Worm (Caenorhabditis elegans) whole organism, L4 larva: Measurements from ENCODE around the gene abt-4.

Experiments
- aly-2 ChIP-seq: sonication (generic microtip); optimal IDR thresholded peaks from 2 replicates; lab custom pipeline; 2018; ENCODE audit warnings: missing biosample characterization, missing genetic modification characterization
- ceh-20 ChIP-seq: fragments of 200-800 bp; sonication (Bioruptor generic); IDR thresholded peaks from 2 replicates; pipeline ENCODE4 v1.3.6; 2022; ENCODE audit warnings: missing genetic modification reagents, missing genetic modification characterization, missing compliant biosample characterization
- ceh-28 ChIP-seq: fragments of 150-350 bp; optimal IDR thresholded peaks from 2 replicates; lab custom pipeline; 2014; ENCODE audit warnings: missing biosample characterization, missing genetic modification reagents, missing genetic modification characterization
- ceh-62 ChIP-seq: sonication (generic microtip); optimal IDR thresholded peaks from 2 replicates; lab custom pipeline; 2017; ENCODE audit warnings: missing biosample characterization, missing genetic modification characterization
- ces-1 ChIP-seq: fragments of 150-350 bp; sonication (generic microtip); optimal IDR thresholded peaks from 4 replicates; lab custom pipeline; 2014; ENCODE audit warnings: missing biosample characterization, missing genetic modification reagents, missing genetic modification characterization
- cey-2 ChIP-seq: sonication (generic microtip); optimal IDR thresholded peaks from 3 replicates; lab custom pipeline; 2017; ENCODE audit warnings: missing genetic modification characterization, mild to moderate bottlenecking, missing compliant biosample characterization, antibody characterized with exemption, borderline replicate concordance; ENCODE audit not compliant: insufficient read depth
- ctbp-1 ChIP-seq: fragments of 200-800 bp; sonication (Bioruptor generic); IDR thresholded peaks from 2 replicates; pipeline ENCODE4 v1.3.6; 2022; ENCODE audit warnings: missing genetic modification reagents, missing genetic modification characterization, missing compliant biosample characterization
- daf-16 ChIP-seq, 3 experiments: sonication (generic microtip); optimal IDR thresholded peaks; 2 replicates each; lab custom pipeline; 2016 to 2017; ENCODE audit warnings: missing genetic modification characterization in 3 of 3, missing genetic modification reagents in 3 of 3, mild to moderate bottlenecking in 2 of 3, missing compliant biosample characterization in 2 of 3, missing biosample characterization in 1 of 3, moderate library complexity in 1 of 3
- dmd-8 ChIP-seq: fragments of 200-800 bp; sonication (Bioruptor generic); IDR thresholded peaks from 2 replicates; pipeline ENCODE4 v1.3.6; 2022; ENCODE audit warnings: missing genetic modification characterization, missing compliant biosample characterization
- dmd-9 ChIP-seq: fragments of 200-800 bp; sonication (Bioruptor generic); IDR thresholded peaks from 2 replicates; pipeline ENCODE4 v1.3.6; 2022; ENCODE audit warnings: missing genetic modification reagents, missing genetic modification characterization, missing compliant biosample characterization
- duxl-1 ChIP-seq: sonication (generic microtip); optimal IDR thresholded peaks from 2 replicates; lab custom pipeline; 2016; ENCODE audit warnings: mild to moderate bottlenecking, missing genetic modification characterization, moderate library complexity, missing compliant biosample characterization; ENCODE audit not compliant: poor library complexity
- dve-1 ChIP-seq: sonication (generic microtip); optimal IDR thresholded peaks from 2 replicates; lab custom pipeline; 2017; ENCODE audit warnings: antibody characterized with exemption, mild to moderate bottlenecking, missing genetic modification characterization, missing compliant biosample characterization; ENCODE audit not compliant: insufficient read depth
- egl-43 ChIP-seq: fragments of 200-800 bp; sonication (Bioruptor generic); IDR thresholded peaks from 2 replicates; pipeline ENCODE4 v1.3.6; 2022; ENCODE audit warnings: missing genetic modification reagents, missing genetic modification characterization, missing compliant biosample characterization
- fkh-10 ChIP-seq: fragments of 150-350 bp; optimal IDR thresholded peaks from 2 replicates; lab custom pipeline; 2014; ENCODE audit warnings: missing biosample characterization, missing genetic modification reagents, missing genetic modification characterization
- fos-1 ChIP-seq: fragments of 150-350 bp; optimal IDR thresholded peaks from 2 replicates; lab custom pipeline; 2014; ENCODE audit warnings: missing biosample characterization, missing genetic modification characterization
- hlh-11 ChIP-seq: fragments of 200-800 bp; sonication (Bioruptor generic); optimal IDR thresholded peaks from 2 replicates; lab custom pipeline; 2018; ENCODE audit warnings: mild to moderate bottlenecking, missing genetic modification characterization, missing compliant biosample characterization
- lir-3 ChIP-seq: sonication (generic microtip); optimal IDR thresholded peaks from 2 replicates; lab custom pipeline; 2016; ENCODE audit warnings: mild to moderate bottlenecking, missing genetic modification characterization, missing compliant biosample characterization
- lsy-2 ChIP-seq, 2 experiments: fragments of 150-350 bp in 1 of 2; sonication (generic microtip) in 1 of 2; optimal IDR thresholded peaks; 2 replicates each; lab custom pipeline; 2014 to 2017; ENCODE audit warnings: missing biosample characterization in 2 of 2, missing genetic modification characterization in 2 of 2
- madf-5 ChIP-seq, 2 experiments: fragments of 200-800 bp; sonication (Bioruptor generic); IDR thresholded peaks; 2 replicates each; pipeline ENCODE4 v1.3.6; 2022; ENCODE audit warnings: missing compliant biosample characterization in 2 of 2, missing genetic modification characterization in 2 of 2
- mdl-1 ChIP-seq, 2 experiments: fragments of 150-350 bp in 1 of 2; sonication (generic microtip) in 1 of 2; optimal IDR thresholded peaks; 2 replicates each; lab custom pipeline; 2014 to 2017; ENCODE audit warnings: missing biosample characterization in 2 of 2, missing genetic modification characterization in 2 of 2
- nhr-11 ChIP-seq: fragments of 150-350 bp; optimal IDR thresholded peaks from 2 replicates; lab custom pipeline; 2014; ENCODE audit warnings: missing biosample characterization, missing genetic modification characterization
- nhr-111 ChIP-seq: fragments of 200-800 bp; sonication (Bioruptor generic); optimal IDR thresholded peaks from 2 replicates; lab custom pipeline; 2018; ENCODE audit warnings: mild to moderate bottlenecking, missing genetic modification characterization, missing compliant biosample characterization
- nhr-6 ChIP-seq: fragments of 150-350 bp; optimal IDR thresholded peaks from 2 replicates; lab custom pipeline; 2014; ENCODE audit warnings: missing biosample characterization, missing genetic modification characterization
- nhr-76 ChIP-seq: fragments of 150-350 bp; optimal IDR thresholded peaks from 2 replicates; lab custom pipeline; 2014; ENCODE audit warnings: missing biosample characterization, missing genetic modification characterization
- nhr-77 ChIP-seq: fragments of 150-350 bp; optimal IDR thresholded peaks from 2 replicates; lab custom pipeline; 2014; ENCODE audit warnings: missing biosample characterization, missing genetic modification characterization
- php-3 ChIP-seq: fragments of 200-800 bp; sonication (Bioruptor generic); IDR thresholded peaks from 2 replicates; pipeline ENCODE4 v1.3.6; 2022; ENCODE audit warnings: missing genetic modification reagents, missing genetic modification characterization, missing compliant biosample characterization
- spr-1 ChIP-seq: sonication (generic microtip); optimal IDR thresholded peaks from 2 replicates; lab custom pipeline; 2016; ENCODE audit warnings: mild to moderate bottlenecking, missing genetic modification characterization, missing compliant biosample characterization
- tra-1 ChIP-seq: fragments of 200-800 bp; sonication (Bioruptor generic); IDR thresholded peaks from 2 replicates; pipeline ENCODE4 v1.3.6; 2022; ENCODE audit warnings: missing genetic modification reagents, missing genetic modification characterization, missing compliant biosample characterization
- unc-130 ChIP-seq: sonication (generic microtip); optimal IDR thresholded peaks from 2 replicates; lab custom pipeline; 2016; ENCODE audit warnings: missing genetic modification reagents, missing genetic modification characterization, missing compliant biosample characterization
- unc-39 ChIP-seq: sonication (generic microtip); optimal IDR thresholded peaks from 2 replicates; lab custom pipeline; 2017; ENCODE audit warnings: missing biosample characterization, missing genetic modification characterization
- unc-62 ChIP-seq, 3 experiments: fragments of 150-350 bp in 1 of 3; sonication (generic microtip); optimal IDR thresholded peaks in 2 of 3; peaks in 1 of 3; 1 replicate in 1 of 3; 2 replicates in 2 of 3; lab custom pipeline; 2014 to 2017; ENCODE audit warnings: missing biosample characterization in 3 of 3, missing genetic modification characterization in 3 of 3, missing genetic modification reagents in 3 of 3, missing genotype in 1 of 3
- zfp-3 ChIP-seq: fragments of 200-800 bp; sonication (Bioruptor generic); conservative IDR thresholded peaks from 2 replicates; pipeline ENCODE4 v1.3.6; 2022; ENCODE audit warnings: missing genetic modification reagents, missing genetic modification characterization, missing compliant biosample characterization

abt-4 gene

DNA sequence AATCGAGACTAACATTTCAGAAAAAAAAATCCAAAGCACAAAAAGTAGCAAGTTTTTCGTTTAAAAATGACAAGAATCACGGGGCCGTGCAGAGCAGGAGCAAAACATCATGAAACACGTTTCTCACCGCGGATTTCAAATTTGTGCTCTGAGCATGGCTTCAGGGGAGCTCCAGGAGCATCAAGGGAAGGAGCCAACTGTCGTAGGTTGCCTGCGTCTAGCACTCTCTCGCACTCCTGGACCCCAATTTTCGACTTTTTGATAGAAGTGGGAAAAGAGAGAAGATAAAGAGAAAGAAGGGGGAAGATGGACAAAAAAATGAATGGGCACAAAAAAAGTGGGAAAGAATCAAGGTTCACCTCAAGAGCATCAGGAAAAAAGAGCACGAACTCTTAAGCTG, 45.7 kb downstream of the abt-4 start (continued):
- TF ChIP-seq daf-16 (GFP tag; optimal IDR thresholded peaks at IDR 0.05; lab: Kevin White, UChicago) = peak in 1 of 2 experiments; percentile 11
- TF ChIP-seq daf-16 (tag; optimal IDR thresholded peaks at IDR 0.05; lab: Kevin White, UChicago) = no peak
- no peak for TF ChIP-seq lir-3
- TF ChIP-seq, all 104 proteins: peak for 4

DNA sequence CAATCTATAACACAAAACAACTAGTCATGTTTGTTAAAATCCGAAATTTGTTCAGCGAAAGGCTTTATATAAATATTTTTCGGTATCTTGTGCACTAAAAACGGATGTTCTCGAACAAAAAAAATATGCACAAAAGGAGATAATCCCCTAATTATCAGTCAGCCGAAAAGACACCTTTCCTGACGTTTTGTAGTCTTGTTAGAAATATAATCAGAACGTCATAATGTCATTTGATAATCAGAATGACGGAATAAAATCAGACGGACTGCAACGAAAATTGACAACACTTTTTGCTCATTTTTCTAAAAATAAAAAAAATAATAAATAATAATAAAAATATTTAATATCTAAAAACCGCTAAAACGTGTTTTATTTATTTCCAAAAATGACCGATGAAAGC, 46.6 kb downstream of the abt-4 start:
- TF ChIP-seq unc-39 (tag; lab: Kevin White, UChicago) (no peak), cey-2 (tag; lab: Kevin White, UChicago) (no peak), nhr-76 (tag; lab: Kevin White, UChicago) (no peak), lir-3 (no peak), dmd-8 (no peak), ceh-28 (tag; lab: Kevin White, UChicago) (no peak), duxl-1 (no peak), php-3 (GFP tag; lab: Robert Waterston, UW) (no peak), mdl-1 (tag; optimal IDR thresholded peaks at IDR 0.05; lab: Kevin White, UChicago) (no peak), dve-1 (tag; lab: Kevin White, UChicago) (no peak), lsy-2 (tag; optimal IDR thresholded peaks at IDR 0.05; lab: Kevin White, UChicago) (no peak), daf-16 (GFP tag; optimal IDR thresholded peaks at IDR 0.05; lab: Kevin White, UChicago) (no peak), daf-16 (tag; optimal IDR thresholded peaks at IDR 0.05; lab: Kevin White, UChicago) (no peak), nhr-77 (tag; lab: Kevin White, UChicago) (no peak), ctbp-1 (GFP tag; lab: Robert Waterston, UW) (no peak), fos-1 (tag; lab: Kevin White, UChicago) (no peak), zfp-3 (GFP tag; lab: Robert Waterston, UW) (no peak)

DNA sequence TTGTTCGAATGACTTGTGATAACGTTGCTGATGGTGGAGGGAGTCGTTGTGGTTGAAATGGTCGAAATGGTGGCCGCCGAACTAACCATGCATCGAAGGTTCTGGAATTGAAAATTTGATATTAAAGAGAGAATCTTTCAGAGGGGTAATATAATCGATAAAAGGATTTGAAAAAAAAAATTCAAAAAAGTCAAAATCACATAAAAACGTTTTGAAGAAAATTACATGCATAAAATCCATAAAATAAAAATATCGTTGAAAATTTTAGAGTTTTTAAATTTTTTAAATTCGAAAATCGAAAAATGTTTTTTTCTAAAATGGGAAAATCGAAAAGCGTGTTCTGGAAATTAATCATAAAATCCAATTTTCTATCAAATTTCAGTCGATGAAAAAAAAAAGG, 48.9 kb downstream of the abt-4 start, which contains the start of gene npr-5:
TSS of gene npr-5 (minus strand) at position 101 of the 400 bp plus-strand sequence.
- TF ChIP-seq unc-130 (GFP tag; lab: Kevin White, UChicago) (no peak), ctbp-1 (GFP tag; lab: Robert Waterston, UW) (no peak), ces-1 (GFP tag; lab: Kevin White, UChicago) (no peak), fkh-10 (no peak), aly-2 (tag; lab: Kevin White, UChicago) (no peak), dve-1 (tag; lab: Kevin White, UChicago) (no peak), spr-1 (no peak), nhr-111 (GFP tag; lab: Kevin White, UChicago) (no peak), ceh-62 (tag; lab: Kevin White, UChicago) (no peak), tra-1 (no peak), dmd-9 (no peak), hlh-11 (tag; lab: Kevin White, UChicago) (no peak), madf-5 (GFP tag; IDR thresholded peaks at IDR 0.05; lab: Robert Waterston, UW) (no peak), egl-43 (GFP tag; lab: Robert Waterston, UW) (no peak), nhr-6 (tag; lab: Kevin White, UChicago) (no peak)

DNA sequence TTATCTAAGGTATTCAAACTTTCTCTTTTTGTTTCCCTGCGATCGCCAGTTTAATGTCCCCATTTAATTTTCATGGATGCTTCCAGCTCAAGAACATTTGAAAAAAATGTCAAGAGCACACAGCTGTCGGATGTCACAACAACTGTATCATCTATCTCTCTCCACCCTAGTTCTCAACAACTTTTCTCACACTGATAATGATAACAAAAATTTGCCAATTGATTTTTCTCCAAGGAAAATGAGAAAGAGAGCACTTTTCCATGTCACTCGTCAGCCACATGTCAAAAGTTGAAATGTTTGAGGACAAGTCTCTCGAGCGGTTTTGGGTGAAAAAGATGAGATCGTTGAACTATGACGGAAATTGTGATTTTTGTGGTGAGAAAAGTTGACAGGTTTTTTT, 49.4 kb downstream of the abt-4 start:
- TF ChIP-seq ceh-20 (GFP tag; lab: Robert Waterston, UW) (peak; percentile 33; the same call in 1 of the 2 replicates), lsy-2 (tag; optimal IDR thresholded peaks at IDR 0.05; lab: Kevin White, UChicago) (peak in 1 of 2 experiments; percentile 18), unc-62 (GFP tag; optimal IDR thresholded peaks at IDR 0.05 in 1 of 2; lab: Kevin White, UChicago) (peak in 1 of 2 experiments; percentile 76), unc-62 (tag; optimal IDR thresholded peaks at IDR 0.05; lab: Kevin White, UChicago) (no peak), unc-130 (GFP tag; lab: Kevin White, UChicago) (no peak), tra-1 (no peak), nhr-11 (tag; lab: Kevin White, UChicago) (peak; percentile 29)
